Worm (Caenorhabditis elegans) whole organism, L4 larva: Measurements from ENCODE around the gene ttr-47.

Experiments used
- Y75B8A.6 ChIP-seq: fragments of 200-800 bp; sonication (Bioruptor generic); IDR thresholded peaks from 2 replicates; pipeline ENCODE4 v1.3.6; 2022; ENCODE audit warnings: missing genetic modification reagents, missing genetic modification characterization, missing compliant biosample characterization
- duxl-1 ChIP-seq: sonication (generic microtip); optimal IDR thresholded peaks from 2 replicates; lab custom pipeline; 2016; ENCODE audit warnings: mild to moderate bottlenecking, missing genetic modification characterization, moderate library complexity, missing compliant biosample characterization; ENCODE audit not compliant: poor library complexity
- dve-1 ChIP-seq: sonication (generic microtip); optimal IDR thresholded peaks from 2 replicates; lab custom pipeline; 2017; ENCODE audit warnings: antibody characterized with exemption, mild to moderate bottlenecking, missing genetic modification characterization, missing compliant biosample characterization; ENCODE audit not compliant: insufficient read depth
- fkh-10 ChIP-seq: fragments of 150-350 bp; optimal IDR thresholded peaks from 2 replicates; lab custom pipeline; 2014; ENCODE audit warnings: missing biosample characterization, missing genetic modification reagents, missing genetic modification characterization
- lin-15B ChIP-seq: fragments of 150-350 bp; sonication (generic microtip); optimal IDR thresholded peaks from 3 replicates; lab custom pipeline; 2014; ENCODE audit warnings: missing biosample characterization, missing genetic modification characterization
- lin-29 ChIP-seq: fragments of 200-800 bp; sonication (Bioruptor generic); IDR thresholded peaks from 2 replicates; pipeline ENCODE4 v1.3.6; 2022; ENCODE audit warnings: missing genetic modification reagents, missing genetic modification characterization, missing compliant biosample characterization
- lir-3 ChIP-seq: sonication (generic microtip); optimal IDR thresholded peaks from 2 replicates; lab custom pipeline; 2016; ENCODE audit warnings: mild to moderate bottlenecking, missing genetic modification characterization, missing compliant biosample characterization
- mdl-1 ChIP-seq, 2 experiments: fragments of 150-350 bp in 1 of 2; sonication (generic microtip) in 1 of 2; optimal IDR thresholded peaks; 2 replicates each; lab custom pipeline; 2014 to 2017; ENCODE audit warnings: missing biosample characterization in 2 of 2, missing genetic modification characterization in 2 of 2
- mxl-2 ChIP-seq: fragments of 200-800 bp; sonication (Bioruptor generic); conservative IDR thresholded peaks from 2 replicates; pipeline ENCODE4 v1.3.6; 2022; ENCODE audit warnings: missing genetic modification reagents, missing genetic modification characterization, missing compliant biosample characterization
- nhr-76 ChIP-seq: fragments of 150-350 bp; optimal IDR thresholded peaks from 2 replicates; lab custom pipeline; 2014; ENCODE audit warnings: missing biosample characterization, missing genetic modification characterization
- sdz-12 ChIP-seq: fragments of 200-800 bp; sonication (Bioruptor generic); optimal IDR thresholded peaks from 2 replicates; lab custom pipeline; 2018; ENCODE audit warnings: mild to moderate bottlenecking, missing genetic modification characterization, missing compliant biosample characterization
- set-16 ChIP-seq: fragments of 200-800 bp; sonication (Bioruptor generic); IDR thresholded peaks from 2 replicates; pipeline ENCODE4 v1.3.6; 2022; ENCODE audit warnings: missing genetic modification reagents, missing genetic modification characterization, missing compliant biosample characterization
- snpc-4 ChIP-seq: fragments of 150-350 bp; optimal IDR thresholded peaks from 2 replicates; lab custom pipeline; 2014; ENCODE audit warnings: missing biosample characterization, missing genetic modification characterization
- unc-39 ChIP-seq: sonication (generic microtip); optimal IDR thresholded peaks from 2 replicates; lab custom pipeline; 2017; ENCODE audit warnings: missing biosample characterization, missing genetic modification characterization

- TF ChIP-seq fkh-10 (GFP tag; lab: Kevin White, UChicago), result no peak
- no peak for TF ChIP-seq duxl-1 (tag; lab: Kevin White, UChicago)
- no peak for TF ChIP-seq dve-1 (tag; lab: Kevin White, UChicago)
- TF ChIP-seq lin-15B (tag; lab: Kevin White, UChicago), result no peak
- no peak for TF ChIP-seq sdz-12 (GFP tag; lab: Kevin White, UChicago)
- no peak for TF ChIP-seq lir-3 (tag; lab: Kevin White, UChicago)
- TF ChIP-seq mdl-1 (tag; optimal IDR thresholded peaks at IDR 0.05; lab: Kevin White, UChicago), result no peak
- no peak for TF ChIP-seq unc-39 (tag; lab: Kevin White, UChicago)
- no peak for TF ChIP-seq mxl-2 (GFP tag; lab: Robert Waterston, UW)
- no peak for TF ChIP-seq set-16
- no peak for TF ChIP-seq nhr-76
- TF ChIP-seq lin-29 (GFP tag; lab: Robert Waterston, UW), result no peak
- no peak for TF ChIP-seq Y75B8A.6
- TF ChIP-seq snpc-4, result no peak
These were observed 41.3 kb downstream of the ttr-47 start, which contains the start of gene nhr-44 for ce11 chrV:8964055-8964758.
